Fruit fly (Drosophila melanogaster): Measurements from ENCODE around the gene CG2955.

DNA sequence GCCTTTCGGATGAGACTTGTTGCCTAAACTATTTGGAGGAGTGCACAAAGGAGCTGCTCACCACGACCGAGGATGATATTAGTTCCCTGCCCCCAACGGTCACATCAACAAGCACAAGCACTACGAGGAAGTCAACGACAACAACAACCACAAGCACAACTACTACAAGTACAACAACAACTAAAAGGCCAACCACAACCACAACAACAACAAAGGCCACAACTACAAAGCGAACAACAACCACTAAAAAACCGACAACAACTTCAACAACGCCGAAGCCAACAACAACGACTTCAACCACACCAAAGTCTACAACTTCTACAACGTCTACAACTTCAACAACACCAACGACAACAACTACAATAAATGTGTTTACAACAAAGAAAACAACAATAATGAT is 26.0 kb upstream of the CG2955 start:
- TF ChIP-seq CG34367 (tag; optimal IDR thresholded peaks at IDR 0.05), result no peak
- no peak for TF ChIP-seq D1 (tag; optimal IDR thresholded peaks at IDR 0.05)
- no peak for TF ChIP-seq CG15710 (tag; optimal IDR thresholded peaks at IDR 0.05)
- TF ChIP-seq CG14655 (GFP tag; optimal IDR thresholded peaks at IDR 0.05), result no peak
- no peak for TF ChIP-seq CG12605 (GFP tag; IDR thresholded peaks at IDR 0.05)
- no peak for TF ChIP-seq fd96Ca (GFP tag; IDR thresholded peaks at IDR 0.05)
- TF ChIP-seq CG10348 (GFP tag; IDR thresholded peaks at IDR 0.05), result no peak
- no peak for TF ChIP-seq Pif1A (GFP tag; optimal IDR thresholded peaks at IDR 0.05)
- TF ChIP-seq CG4496 (GFP tag; IDR thresholded peaks at IDR 0.05), result no peak

Data from whole organism, pupa.